Fruit fly (Drosophila melanogaster) whole organism, pupa: ENCODE data around the gene IFT46.

Experiments
- CG10348 ChIP-seq: fragments of 200-800 bp; sonication (Bioruptor generic); IDR thresholded peaks from 2 replicates; pipeline ENCODE4 v1.3.6; 2022; ENCODE audit warnings: missing biosample characterization, missing genetic modification characterization
- CG12605 ChIP-seq: fragments of 200-800 bp; sonication (Bioruptor generic); IDR thresholded peaks from 2 replicates; pipeline ENCODE4 v1.3.6; 2022; ENCODE audit warnings: missing biosample characterization, missing genetic modification characterization
- CG13204 ChIP-seq: fragments of 200-800 bp; sonication (Bioruptor generic); optimal IDR thresholded peaks from 2 replicates; lab custom pipeline; 2018; ENCODE audit warnings: missing biosample characterization, mild to moderate bottlenecking, missing genetic modification characterization, moderate library complexity
- CG14655 ChIP-seq: fragments of 200-800 bp; sonication (Bioruptor generic); optimal IDR thresholded peaks from 3 replicates; lab custom pipeline; 2017; ENCODE audit warnings: mild to moderate bottlenecking, missing biosample characterization, missing genetic modification reagents, missing genetic modification characterization
- CG15710 ChIP-seq: fragments of 200-800 bp; sonication (Bioruptor generic); optimal IDR thresholded peaks from 2 replicates; lab custom pipeline; 2018; ENCODE audit warnings: missing biosample characterization, mild to moderate bottlenecking, missing genetic modification characterization, moderate library complexity
- CG17806 ChIP-seq: fragments of 200-800 bp; sonication (Bioruptor generic); optimal IDR thresholded peaks from 2 replicates; lab custom pipeline; 2018; ENCODE audit warnings: missing biosample characterization, mild to moderate bottlenecking, missing genetic modification characterization, moderate library complexity
- CG32121 ChIP-seq: fragments of 200-800 bp; sonication (Bioruptor generic); IDR thresholded peaks from 2 replicates; pipeline ENCODE4 v1.3.6; 2022; ENCODE audit warnings: missing biosample characterization, missing genetic modification characterization
- CG34367 ChIP-seq: fragments of 200-800 bp; sonication (Bioruptor generic); optimal IDR thresholded peaks from 2 replicates; lab custom pipeline; 2018; ENCODE audit warnings: missing biosample characterization, mild to moderate bottlenecking, missing genetic modification characterization
- CG4496 ChIP-seq: fragments of 200-800 bp; sonication (Bioruptor generic); IDR thresholded peaks from 3 replicates; pipeline ENCODE4 v1.3.6; 2022; ENCODE audit warnings: missing biosample characterization, missing genetic modification characterization
- CG8159 ChIP-seq: fragments of 200-800 bp; sonication (Bioruptor generic); optimal IDR thresholded peaks from 3 replicates; lab custom pipeline; 2018; ENCODE audit warnings: missing biosample characterization, mild to moderate bottlenecking, missing genetic modification characterization, moderate library complexity
- CG8301 ChIP-seq: fragments of 200-800 bp; sonication (Bioruptor generic); optimal IDR thresholded peaks from 2 replicates; lab custom pipeline; 2018; ENCODE audit warnings: missing biosample characterization, mild to moderate bottlenecking, missing genetic modification characterization
- CG9948 ChIP-seq: fragments of 200-800 bp; sonication (Bioruptor generic); optimal IDR thresholded peaks from 2 replicates; lab custom pipeline; 2018; ENCODE audit warnings: missing biosample characterization, mild to moderate bottlenecking, missing genetic modification characterization, moderate library complexity
- D1 ChIP-seq: fragments of 200-800 bp; sonication (Bioruptor generic); optimal IDR thresholded peaks from 2 replicates; lab custom pipeline; 2018; ENCODE audit warnings: missing biosample characterization, mild to moderate bottlenecking, missing genetic modification characterization, moderate library complexity
- EcR ChIP-seq: fragments of 200-800 bp; sonication (Bioruptor generic); optimal IDR thresholded peaks from 3 replicates; lab custom pipeline; 2019; ENCODE audit warnings: missing biosample characterization, missing genetic modification characterization, mild to moderate bottlenecking, moderate library complexity, missing genetic modification reagents
- Ets98B ChIP-seq: fragments of 200-800 bp; sonication (Bioruptor generic); IDR thresholded peaks from 2 replicates; pipeline ENCODE4 v1.3.6; 2022; ENCODE audit warnings: missing biosample characterization, missing genetic modification characterization
- Pif1A ChIP-seq: fragments of 200-800 bp; sonication (Bioruptor generic); optimal IDR thresholded peaks from 3 replicates; lab custom pipeline; 2016; ENCODE audit warnings: missing biosample characterization, missing genetic modification characterization
- Pif1B ChIP-seq: fragments of 200-800 bp; sonication (Bioruptor generic); optimal IDR thresholded peaks from 3 replicates; lab custom pipeline; 2016; ENCODE audit warnings: missing biosample characterization, missing genetic modification characterization
- Snoo ChIP-seq: fragments of 200-800 bp; sonication (Bioruptor generic); optimal IDR thresholded peaks from 3 replicates; lab custom pipeline; 2017; ENCODE audit warnings: missing biosample characterization, mild to moderate bottlenecking, missing genetic modification characterization, inconsistent platforms
- fd96Ca ChIP-seq: fragments of 200-800 bp; sonication (Bioruptor generic); IDR thresholded peaks from 3 replicates; pipeline ENCODE4 v1.3.6; 2022; ENCODE audit warnings: missing biosample characterization, missing genetic modification characterization
- gl ChIP-seq: fragments of 200-800 bp; sonication (Bioruptor generic); optimal IDR thresholded peaks from 2 replicates; lab custom pipeline; 2018; ENCODE audit warnings: missing biosample characterization, mild to moderate bottlenecking, missing genetic modification characterization
- rn ChIP-seq: fragments of 200-800 bp; sonication (Bioruptor generic); IDR thresholded peaks from 2 replicates; pipeline ENCODE4 v1.3.6; 2022; ENCODE audit warnings: missing biosample characterization, missing genetic modification characterization

Gene IFT46

dm6 chr2L:18653328-18653675 lies 37.4 kb upstream of the IFT46 start:
- TF ChIP-seq rn (GFP tag; lab: Robert Waterston, UW) (no peak), CG17806 (tag; lab: Kevin White, UChicago) (peak; percentile 85), CG12605 (GFP tag; lab: Robert Waterston, UW) (0 out of 2 replicates have a peak, but pooled peaks have one; percentile 23), CG32121 (GFP tag; lab: Robert Waterston, UW) (no peak), CG10348 (GFP tag; lab: Robert Waterston, UW) (no peak), EcR (GFP tag; lab: Kevin White, UChicago) (no peak), Snoo (tag; lab: Kevin White, UChicago) (peak; percentile 69), CG34367 (peak; percentile 83), CG14655 (GFP tag; lab: Kevin White, UChicago) (peak; percentile 78), Ets98B (GFP tag; lab: Robert Waterston, UW) (no peak; the same call in 1 of the 2 replicates), gl (peak; percentile 50), CG8159 (tag; lab: Kevin White, UChicago) (peak; percentile 84), CG4496 (GFP tag; lab: Robert Waterston, UW) (peak; percentile 77), Pif1B (peak; percentile 86), fd96Ca (GFP tag; lab: Robert Waterston, UW) (peak; percentile 65), CG8301 (peak; percentile 74), D1 (tag; lab: Kevin White, UChicago) (peak; percentile 62), CG9948 (tag; lab: Kevin White, UChicago) (peak; percentile 74), CG15710 (tag; lab: Kevin White, UChicago) (peak; percentile 78), CG13204 (GFP tag; lab: Kevin White, UChicago) (peak; percentile 27), Pif1A (GFP tag; lab: Kevin White, UChicago) (peak; percentile 82)

dm6 chr2L:18652663-18653327 lies 36.9 kb upstream of the IFT46 start, which contains the start of gene Cyp310a1:
Cyp310a1 (minus strand) TSS chr2L:18653010.
- no peak for TF ChIP-seq gl
- TF ChIP-seq CG8159 (tag; lab: Kevin White, UChicago), result no peak
- no peak for TF ChIP-seq Snoo (tag; lab: Kevin White, UChicago)
- no peak for TF ChIP-seq CG13204 (GFP tag; lab: Kevin White, UChicago)
- TF ChIP-seq CG10348 (GFP tag; lab: Robert Waterston, UW), result no peak
- no peak for TF ChIP-seq CG32121 (GFP tag; lab: Robert Waterston, UW)
- no peak for TF ChIP-seq fd96Ca (GFP tag; lab: Robert Waterston, UW)
- no peak for TF ChIP-seq CG14655 (GFP tag; lab: Kevin White, UChicago)
- TF ChIP-seq EcR (GFP tag; lab: Kevin White, UChicago), result no peak
- no peak for TF ChIP-seq CG17806 (tag; lab: Kevin White, UChicago)
- TF ChIP-seq Pif1A (GFP tag; lab: Kevin White, UChicago), result no peak

- peak; percentile 70 for TF ChIP-seq CG15710 (tag; lab: Kevin White, UChicago)
- TF ChIP-seq CG14655 (GFP tag; lab: Kevin White, UChicago), result peak; percentile 20
- peak; percentile 58 for TF ChIP-seq Pif1A (GFP tag; lab: Kevin White, UChicago)
- 0 out of 3 replicates have a peak, but pooled peaks have one; percentile 13 for TF ChIP-seq CG4496 (GFP tag; lab: Robert Waterston, UW)
- TF ChIP-seq CG8301, result peak; percentile 27
- TF ChIP-seq Pif1B, result peak; percentile 1
- TF ChIP-seq CG13204 (GFP tag; lab: Kevin White, UChicago), result peak; percentile 49
- peak; percentile 48 for TF ChIP-seq CG9948 (tag; lab: Kevin White, UChicago)
- no peak for TF ChIP-seq rn (GFP tag; lab: Robert Waterston, UW)
- TF ChIP-seq CG12605 (GFP tag; lab: Robert Waterston, UW), result no peak
- TF ChIP-seq Snoo (tag; lab: Kevin White, UChicago), result peak; percentile 48
- peak; percentile 24 for TF ChIP-seq CG8159 (tag; lab: Kevin White, UChicago)
- TF ChIP-seq CG17806 (tag; lab: Kevin White, UChicago), result peak; percentile 24
- no peak for TF ChIP-seq D1 (tag; lab: Kevin White, UChicago)
- peak; percentile 58 for TF ChIP-seq CG34367
- TF ChIP-seq gl, result no peak
Observed at dm6 chr2L:18647857-18648652, 32.1 kb upstream of the IFT46 start.

dm6 chr2L:18645468-18645867 lies 29.6 kb upstream of the IFT46 start:
- TF ChIP-seq CG8301 (peak; percentile 60), Ets98B (GFP tag; lab: Robert Waterston, UW) (peak; percentile 36; the same call in 1 of the 2 replicates), CG13204 (GFP tag; lab: Kevin White, UChicago) (no peak), rn (GFP tag; lab: Robert Waterston, UW) (0 out of 2 replicates have a peak, but pooled peaks have one; percentile 23), CG9948 (tag; lab: Kevin White, UChicago) (peak; percentile 58), CG17806 (tag; lab: Kevin White, UChicago) (peak; percentile 66), CG4496 (GFP tag; lab: Robert Waterston, UW) (peak; percentile 74; the same call in 2 of the 3 replicates), fd96Ca (GFP tag; lab: Robert Waterston, UW) (peak; percentile 59; the same call in 1 of the 3 replicates), CG15710 (tag; lab: Kevin White, UChicago) (peak; percentile 51), Pif1A (GFP tag; lab: Kevin White, UChicago) (peak; percentile 74), CG8159 (tag; lab: Kevin White, UChicago) (peak; percentile 74), EcR (GFP tag; lab: Kevin White, UChicago) (no peak), gl (peak; percentile 27), CG14655 (GFP tag; lab: Kevin White, UChicago) (peak; percentile 62), CG12605 (GFP tag; lab: Robert Waterston, UW) (no peak), D1 (tag; lab: Kevin White, UChicago) (no peak), CG34367 (peak; percentile 49), CG10348 (GFP tag; lab: Robert Waterston, UW) (no peak), Snoo (tag; lab: Kevin White, UChicago) (peak; percentile 69), Pif1B (peak; percentile 59), CG32121 (GFP tag; lab: Robert Waterston, UW) (peak; percentile 52)
